Worm (Caenorhabditis elegans) whole organism, L4 larva: ENCODE measurements around the gene Y39E4B.13.
A peak's percentile ranks its signal among the peaks of the same experiment; 100 is the strongest.

Source experiments
- F10B5.3 ChIP-seq: sonication (generic microtip); optimal IDR thresholded peaks from 2 replicates; lab custom pipeline; 2016; ENCODE audit warnings: mild to moderate bottlenecking, missing genetic modification characterization, missing compliant biosample characterization
- F26F4.8 ChIP-seq: fragments of 200-800 bp; sonication (Bioruptor generic); conservative IDR thresholded peaks from 2 replicates; pipeline ENCODE4 v1.3.6; 2022; ENCODE audit warnings: missing genetic modification characterization, missing compliant biosample characterization
- F37D6.2 ChIP-seq: sonication (generic microtip); optimal IDR thresholded peaks from 2 replicates; lab custom pipeline; 2016; ENCODE audit warnings: mild to moderate bottlenecking, missing genetic modification characterization, missing compliant biosample characterization
- F44E2.7 ChIP-seq: fragments of 200-800 bp; sonication (Bioruptor generic); IDR thresholded peaks from 2 replicates; pipeline ENCODE4 v2.1.2; 2022; ENCODE audit warnings: missing genetic modification characterization, missing compliant biosample characterization
- F49E8.2 ChIP-seq: sonication (generic microtip); optimal IDR thresholded peaks from 2 replicates; lab custom pipeline; 2016; ENCODE audit warnings: missing compliant biosample characterization, mild to moderate bottlenecking, missing genetic modification characterization, borderline replicate concordance
- R02D3.7 ChIP-seq: fragments of 150-350 bp; sonication (generic microtip); optimal IDR thresholded peaks from 3 replicates; lab custom pipeline; 2014; ENCODE audit warnings: missing biosample characterization, missing genetic modification characterization
- Y75B8A.6 ChIP-seq: fragments of 200-800 bp; sonication (Bioruptor generic); IDR thresholded peaks from 2 replicates; pipeline ENCODE4 v1.3.6; 2022; ENCODE audit warnings: missing genetic modification reagents, missing genetic modification characterization, missing compliant biosample characterization
- ZK337.2 ChIP-seq: fragments of 200-800 bp; sonication (Bioruptor generic); IDR thresholded peaks from 2 replicates; pipeline ENCODE4 v1.3.6; 2022; ENCODE audit warnings: missing genetic modification reagents, missing genetic modification characterization, missing compliant biosample characterization
- ZK546.5 ChIP-seq, 2 experiments: sonication (generic microtip); optimal IDR thresholded peaks; 2 replicates each; lab custom pipeline; 2017; ENCODE audit warnings: missing biosample characterization in 2 of 2, missing genetic modification characterization in 2 of 2
- ama-1 ChIP-seq: fragments of 150-350 bp; optimal IDR thresholded peaks from 2 replicates; lab custom pipeline; 2014; ENCODE audit warnings: inconsistent platforms, mixed read lengths
- ceh-20 ChIP-seq: fragments of 200-800 bp; sonication (Bioruptor generic); IDR thresholded peaks from 2 replicates; pipeline ENCODE4 v1.3.6; 2022; ENCODE audit warnings: missing genetic modification reagents, missing genetic modification characterization, missing compliant biosample characterization
- ceh-28 ChIP-seq: fragments of 150-350 bp; optimal IDR thresholded peaks from 2 replicates; lab custom pipeline; 2014; ENCODE audit warnings: missing biosample characterization, missing genetic modification reagents, missing genetic modification characterization
- ceh-32 ChIP-seq: sonication (generic microtip); optimal IDR thresholded peaks from 2 replicates; lab custom pipeline; 2016; ENCODE audit warnings: mild to moderate bottlenecking, missing genetic modification characterization, missing compliant biosample characterization; ENCODE audit not compliant: poor library complexity
- ceh-44 ChIP-seq: fragments of 200-800 bp; sonication (Bioruptor generic); IDR thresholded peaks from 2 replicates; pipeline ENCODE4 v1.3.6; 2022; ENCODE audit warnings: missing genetic modification reagents, missing genetic modification characterization, missing compliant biosample characterization
- daf-16 ChIP-seq, 3 experiments: sonication (generic microtip); optimal IDR thresholded peaks; 2 replicates each; lab custom pipeline; 2016 to 2017; ENCODE audit warnings: missing genetic modification characterization in 3 of 3, missing genetic modification reagents in 3 of 3, mild to moderate bottlenecking in 2 of 3, missing compliant biosample characterization in 2 of 3, missing biosample characterization in 1 of 3, moderate library complexity in 1 of 3
- daf-8 ChIP-seq: fragments of 200-800 bp; sonication (Bioruptor generic); IDR thresholded peaks from 2 replicates; pipeline ENCODE4 v1.3.6; 2022; ENCODE audit warnings: missing genetic modification characterization, missing compliant biosample characterization
- dmd-8 ChIP-seq: fragments of 200-800 bp; sonication (Bioruptor generic); IDR thresholded peaks from 2 replicates; pipeline ENCODE4 v1.3.6; 2022; ENCODE audit warnings: missing genetic modification characterization, missing compliant biosample characterization
- dpl-1 ChIP-seq: fragments of 150-350 bp; optimal IDR thresholded peaks from 2 replicates; lab custom pipeline; 2014; ENCODE audit warnings: missing biosample characterization, missing genetic modification reagents, missing genetic modification characterization
- duxl-1 ChIP-seq: sonication (generic microtip); optimal IDR thresholded peaks from 2 replicates; lab custom pipeline; 2016; ENCODE audit warnings: mild to moderate bottlenecking, missing genetic modification characterization, moderate library complexity, missing compliant biosample characterization; ENCODE audit not compliant: poor library complexity
- dve-1 ChIP-seq: sonication (generic microtip); optimal IDR thresholded peaks from 2 replicates; lab custom pipeline; 2017; ENCODE audit warnings: antibody characterized with exemption, mild to moderate bottlenecking, missing genetic modification characterization, missing compliant biosample characterization; ENCODE audit not compliant: insufficient read depth
- fkh-10 ChIP-seq: fragments of 150-350 bp; optimal IDR thresholded peaks from 2 replicates; lab custom pipeline; 2014; ENCODE audit warnings: missing biosample characterization, missing genetic modification reagents, missing genetic modification characterization
- fos-1 ChIP-seq: fragments of 150-350 bp; optimal IDR thresholded peaks from 2 replicates; lab custom pipeline; 2014; ENCODE audit warnings: missing biosample characterization, missing genetic modification characterization
- hlh-11 ChIP-seq: fragments of 200-800 bp; sonication (Bioruptor generic); optimal IDR thresholded peaks from 2 replicates; lab custom pipeline; 2018; ENCODE audit warnings: mild to moderate bottlenecking, missing genetic modification characterization, missing compliant biosample characterization
- jun-1 ChIP-seq: fragments of 150-350 bp; optimal IDR thresholded peaks from 2 replicates; lab custom pipeline; 2014; ENCODE audit warnings: missing biosample characterization, missing genetic modification reagents, missing genetic modification characterization
- lim-7 ChIP-seq: fragments of 200-800 bp; sonication (Bioruptor generic); IDR thresholded peaks from 2 replicates; pipeline ENCODE4 v1.3.6; 2022; ENCODE audit warnings: missing genetic modification characterization, missing compliant biosample characterization
- lin-15B ChIP-seq: fragments of 150-350 bp; sonication (generic microtip); optimal IDR thresholded peaks from 3 replicates; lab custom pipeline; 2014; ENCODE audit warnings: missing biosample characterization, missing genetic modification characterization
- lin-29 ChIP-seq: fragments of 200-800 bp; sonication (Bioruptor generic); IDR thresholded peaks from 2 replicates; pipeline ENCODE4 v1.3.6; 2022; ENCODE audit warnings: missing genetic modification reagents, missing genetic modification characterization, missing compliant biosample characterization
- lin-38 ChIP-seq: fragments of 200-800 bp; sonication (Bioruptor generic); IDR thresholded peaks from 2 replicates; pipeline ENCODE4 v1.3.6; 2022; ENCODE audit warnings: missing genetic modification reagents, missing genetic modification characterization, missing compliant biosample characterization
- lsy-2 ChIP-seq, 2 experiments: fragments of 150-350 bp in 1 of 2; sonication (generic microtip) in 1 of 2; optimal IDR thresholded peaks; 2 replicates each; lab custom pipeline; 2014 to 2017; ENCODE audit warnings: missing biosample characterization in 2 of 2, missing genetic modification characterization in 2 of 2
- mes-2 ChIP-seq: sonication (generic microtip); optimal IDR thresholded peaks from 2 replicates; lab custom pipeline; 2016; ENCODE audit warnings: missing genotype, mild to moderate bottlenecking, missing genetic modification characterization, missing compliant biosample characterization; ENCODE audit not compliant: poor library complexity, severe bottlenecking
- nhr-102 ChIP-seq: sonication (generic microtip); optimal IDR thresholded peaks from 2 replicates; lab custom pipeline; 2016; ENCODE audit warnings: mild to moderate bottlenecking, missing genetic modification characterization, moderate library complexity, missing compliant biosample characterization
- nhr-237 ChIP-seq: sonication (generic microtip); optimal IDR thresholded peaks from 2 replicates; lab custom pipeline; 2017; ENCODE audit warnings: missing biosample characterization, missing genetic modification characterization
- nhr-28 ChIP-seq: fragments of 150-350 bp; optimal IDR thresholded peaks from 2 replicates; lab custom pipeline; 2014; ENCODE audit warnings: missing biosample characterization, missing genetic modification characterization
- nhr-48 ChIP-seq: sonication (generic microtip); optimal IDR thresholded peaks from 2 replicates; lab custom pipeline; 2016; ENCODE audit warnings: mild to moderate bottlenecking, missing genetic modification characterization, missing compliant biosample characterization
- nhr-6 ChIP-seq: fragments of 150-350 bp; optimal IDR thresholded peaks from 2 replicates; lab custom pipeline; 2014; ENCODE audit warnings: missing biosample characterization, missing genetic modification characterization
- nhr-77 ChIP-seq: fragments of 150-350 bp; optimal IDR thresholded peaks from 2 replicates; lab custom pipeline; 2014; ENCODE audit warnings: missing biosample characterization, missing genetic modification characterization
- pqm-1 ChIP-seq: sonication (generic microtip); optimal IDR thresholded peaks from 2 replicates; lab custom pipeline; 2017; ENCODE audit warnings: missing biosample characterization, missing genetic modification characterization
- rbr-2 ChIP-seq: sonication (generic microtip); optimal IDR thresholded peaks from 2 replicates; lab custom pipeline; 2016; ENCODE audit warnings: missing genotype, missing genetic modification characterization, missing compliant biosample characterization
- saeg-2 ChIP-seq: fragments of 200-800 bp; sonication (Bioruptor generic); IDR thresholded peaks from 2 replicates; pipeline ENCODE4 v1.3.6; 2022; ENCODE audit warnings: missing genetic modification reagents, missing genetic modification characterization, missing compliant biosample characterization
- sdz-12 ChIP-seq: fragments of 200-800 bp; sonication (Bioruptor generic); optimal IDR thresholded peaks from 2 replicates; lab custom pipeline; 2018; ENCODE audit warnings: mild to moderate bottlenecking, missing genetic modification characterization, missing compliant biosample characterization
- set-16 ChIP-seq: fragments of 200-800 bp; sonication (Bioruptor generic); IDR thresholded peaks from 2 replicates; pipeline ENCODE4 v1.3.6; 2022; ENCODE audit warnings: missing genetic modification reagents, missing genetic modification characterization, missing compliant biosample characterization
- spr-1 ChIP-seq: sonication (generic microtip); optimal IDR thresholded peaks from 2 replicates; lab custom pipeline; 2016; ENCODE audit warnings: mild to moderate bottlenecking, missing genetic modification characterization, missing compliant biosample characterization
- spr-3 ChIP-seq: fragments of 200-800 bp; sonication (Bioruptor generic); optimal IDR thresholded peaks from 2 replicates; lab custom pipeline; 2018; ENCODE audit warnings: mild to moderate bottlenecking, missing genetic modification characterization, missing compliant biosample characterization
- tra-1 ChIP-seq: fragments of 200-800 bp; sonication (Bioruptor generic); IDR thresholded peaks from 2 replicates; pipeline ENCODE4 v1.3.6; 2022; ENCODE audit warnings: missing genetic modification reagents, missing genetic modification characterization, missing compliant biosample characterization
- unc-39 ChIP-seq: sonication (generic microtip); optimal IDR thresholded peaks from 2 replicates; lab custom pipeline; 2017; ENCODE audit warnings: missing biosample characterization, missing genetic modification characterization
- zag-1 ChIP-seq: fragments of 150-350 bp; optimal IDR thresholded peaks from 2 replicates; lab custom pipeline; 2014; ENCODE audit warnings: missing biosample characterization, missing genetic modification characterization
- zip-11 ChIP-seq: fragments of 200-800 bp; sonication (Bioruptor generic); IDR thresholded peaks from 2 replicates; pipeline ENCODE4 v1.3.6; 2022; ENCODE audit warnings: missing genetic modification characterization, missing compliant biosample characterization
- ztf-7 ChIP-seq: fragments of 150-350 bp; optimal IDR thresholded peaks from 2 replicates; lab custom pipeline; 2014; ENCODE audit warnings: missing biosample characterization, missing genetic modification characterization

Gene Y39E4B.13

DNA sequence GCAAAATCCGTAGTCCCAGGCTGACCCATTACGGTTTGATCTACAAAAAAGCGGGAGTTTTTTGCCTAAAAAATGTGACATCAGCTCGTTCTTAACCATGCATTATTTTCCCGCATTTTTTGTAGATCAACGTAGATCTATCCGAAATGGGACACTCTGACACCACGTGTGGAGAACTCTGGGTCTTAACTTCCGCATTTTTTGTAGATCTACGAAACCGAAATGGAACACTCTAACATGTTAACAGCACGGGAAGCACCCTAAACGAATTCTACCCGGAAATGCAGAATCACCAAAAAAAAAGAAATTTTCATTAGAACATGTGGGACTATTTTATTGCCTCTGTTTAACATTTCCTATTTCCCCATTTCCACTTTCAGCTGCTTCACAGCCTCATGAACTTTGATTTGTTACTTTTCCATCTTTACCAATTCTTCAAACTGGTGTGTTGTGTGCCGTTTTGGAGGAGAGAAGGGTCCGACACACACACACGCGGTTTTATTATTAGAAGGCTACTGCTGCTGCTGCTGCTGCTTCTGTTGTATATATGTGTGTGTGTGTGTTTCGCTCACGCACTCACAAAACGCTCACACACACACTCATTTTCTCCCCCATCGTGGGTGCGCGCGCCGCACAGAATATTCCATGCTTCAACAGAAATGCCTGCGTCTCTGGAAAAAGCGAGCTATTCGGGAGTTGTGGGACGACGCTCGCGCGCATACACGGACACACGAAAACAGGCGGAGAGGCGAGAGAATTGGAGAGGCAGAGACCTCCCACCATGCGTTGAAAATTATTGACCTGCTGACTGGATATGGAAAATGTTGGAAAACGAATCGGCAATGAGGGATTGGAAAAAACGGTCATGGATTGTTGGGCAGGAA, 22.8 kb upstream of the Y39E4B.13 start (continued):
- TF ChIP-seq nhr-48 (tag; lab: Kevin White, UChicago), result peak; percentile 72
- TF ChIP-seq lim-7, result no peak
- TF ChIP-seq daf-8 (GFP tag; lab: Robert Waterston, UW), result 0 out of 2 replicates have a peak, but pooled peaks have one; percentile 55
- TF ChIP-seq F37D6.2 (tag; lab: Kevin White, UChicago), result peak; percentile 80
- TF ChIP-seq ZK337.2 (GFP tag; lab: Robert Waterston, UW), result no peak
- TF ChIP-seq ceh-44 (GFP tag; lab: Robert Waterston, UW), result no peak
- TF ChIP-seq unc-39, result peak; percentile 85
- TF ChIP-seq lin-29 (GFP tag; lab: Robert Waterston, UW), result no peak
- TF ChIP-seq fkh-10 (GFP tag; lab: Kevin White, UChicago), result peak; percentile 80
- peak; percentile 35 for TF ChIP-seq dpl-1 (GFP tag; lab: Kevin White, UChicago)
- peak; percentile 72 for TF ChIP-seq ama-1 (lab: Kevin White, UChicago)
- no peak for TF ChIP-seq zip-11 (GFP tag; lab: Robert Waterston, UW)
- TF ChIP-seq duxl-1 (tag; lab: Kevin White, UChicago), result peak; percentile 28
- TF ChIP-seq F49E8.2 (tag; lab: Kevin White, UChicago), result no peak
- TF ChIP-seq ceh-20 (GFP tag; lab: Robert Waterston, UW), result peak; percentile 68
- peak; percentile 38 for TF ChIP-seq sdz-12
- TF ChIP-seq rbr-2 (tag; lab: Kevin White, UChicago), result peak; percentile 93
- peak; percentile 10 for TF ChIP-seq ztf-7 (tag; lab: Kevin White, UChicago)
- TF ChIP-seq F10B5.3 (tag; lab: Kevin White, UChicago), result peak; percentile 38
- TF ChIP-seq nhr-102 (tag; lab: Kevin White, UChicago), result peak; percentile 73
- TF ChIP-seq jun-1 (tag; lab: Kevin White, UChicago), result peak; percentile 24

DNA sequence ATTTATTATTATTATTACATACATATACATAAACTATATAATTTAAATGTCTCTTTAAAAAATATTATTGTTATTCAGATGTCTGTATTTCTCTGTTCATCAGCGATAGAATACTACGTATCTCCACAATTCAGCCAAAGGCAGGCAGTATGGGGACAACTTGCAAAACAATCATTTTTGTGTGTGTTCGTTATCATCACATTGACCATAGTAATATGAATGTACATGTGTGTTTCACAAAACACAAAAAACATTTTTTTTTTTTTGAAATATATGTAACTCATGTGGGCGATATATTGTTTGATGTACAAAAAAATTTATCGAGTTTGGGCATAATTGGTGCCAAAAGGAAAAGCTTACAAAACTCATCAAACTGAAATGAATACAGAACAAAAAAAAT, 21.5 kb upstream of the Y39E4B.13 start:
- peak; percentile 3 for TF ChIP-seq pqm-1 (tag; lab: Kevin White, UChicago)
- no peak for TF ChIP-seq fos-1 (tag; lab: Kevin White, UChicago)
- TF ChIP-seq lin-38 (GFP tag; lab: Robert Waterston, UW), result no peak
- peak in 1 of 2 experiments; percentile 17 for TF ChIP-seq lsy-2 (tag; optimal IDR thresholded peaks at IDR 0.05; lab: Kevin White, UChicago)
- no peak for TF ChIP-seq ztf-7 (tag; lab: Kevin White, UChicago)
- no peak for TF ChIP-seq lim-7
- no peak for TF ChIP-seq spr-3 (GFP tag; lab: Kevin White, UChicago)
- no peak for TF ChIP-seq zag-1 (tag; lab: Kevin White, UChicago)
- TF ChIP-seq F10B5.3 (tag; lab: Kevin White, UChicago), result no peak
- TF ChIP-seq spr-1, result no peak
- TF ChIP-seq F26F4.8, result no peak
- TF ChIP-seq saeg-2 (GFP tag; lab: Robert Waterston, UW), result no peak
- no peak for TF ChIP-seq R02D3.7
- no peak for TF ChIP-seq daf-16 (GFP tag; optimal IDR thresholded peaks at IDR 0.05; lab: Kevin White, UChicago)
- TF ChIP-seq daf-16 (tag; optimal IDR thresholded peaks at IDR 0.05; lab: Kevin White, UChicago), result peak; percentile 76
- peak; percentile 13 for TF ChIP-seq dve-1 (tag; lab: Kevin White, UChicago)
- no peak for TF ChIP-seq F44E2.7
- TF ChIP-seq mes-2 (tag; lab: Kevin White, UChicago), result no peak
- TF ChIP-seq dmd-8, result no peak
- peak; percentile 12 for TF ChIP-seq nhr-77 (tag; lab: Kevin White, UChicago)
- peak; percentile 66 for TF ChIP-seq nhr-28 (tag; lab: Kevin White, UChicago)
- no peak for TF ChIP-seq tra-1 (GFP tag; lab: Robert Waterston, UW)
- TF ChIP-seq lin-29 (GFP tag; lab: Robert Waterston, UW), result no peak
- no peak for TF ChIP-seq ZK546.5 (tag; optimal IDR thresholded peaks at IDR 0.05; lab: Kevin White, UChicago)
- TF ChIP-seq ceh-28 (tag; lab: Kevin White, UChicago), result no peak
- TF ChIP-seq lin-15B (tag; lab: Kevin White, UChicago), result no peak
- no peak for TF ChIP-seq nhr-237
- TF ChIP-seq hlh-11 (tag; lab: Kevin White, UChicago), result peak; percentile 11
- no peak for TF ChIP-seq fkh-10 (GFP tag; lab: Kevin White, UChicago)
- TF ChIP-seq Y75B8A.6 (GFP tag; lab: Robert Waterston, UW), result no peak
- TF ChIP-seq daf-8 (GFP tag; lab: Robert Waterston, UW), result no peak
- no peak for TF ChIP-seq set-16
- TF ChIP-seq nhr-6 (tag; lab: Kevin White, UChicago), result no peak
- TF ChIP-seq ceh-32 (tag; lab: Kevin White, UChicago), result no peak
